Worm (Caenorhabditis elegans) whole organism, L3 larva: ENCODE data around the gene W01A11.7.

Experiments used
- aly-2 ChIP-seq: fragments of 150-350 bp; optimal IDR thresholded peaks from 2 replicates; lab custom pipeline; 2014; ENCODE audit warnings: missing biosample characterization, missing genetic modification characterization
- nhr-76 ChIP-seq: fragments of 150-350 bp; sonication (generic microtip); optimal IDR thresholded peaks from 5 replicates; lab custom pipeline; 2014; ENCODE audit warnings: missing biosample characterization, missing genetic modification characterization

- TF ChIP-seq nhr-76 (tag; lab: Kevin White, UChicago) (no peak), aly-2 (tag; lab: Kevin White, UChicago) (no peak)
These were observed 12.4 kb upstream of the W01A11.7 start for ce11 chrV:6517305-6518224.
